Worm (Caenorhabditis elegans) whole organism, midembryonic: Measurements from ENCODE around the gene lab-2.

Source experiments
- cog-1 ChIP-seq: sonication (generic microtip); optimal IDR thresholded peaks from 2 replicates; lab custom pipeline; 2016; ENCODE audit warnings: missing genetic modification characterization, missing compliant biosample characterization
- flt-1 ChIP-seq: fragments of 200-800 bp; sonication (Bioruptor generic); IDR thresholded peaks from 2 replicates; pipeline ENCODE4 v1.3.6; 2022; ENCODE audit warnings: missing genetic modification characterization, missing compliant biosample characterization
- klf-2 ChIP-seq: fragments of 200-800 bp; sonication (Bioruptor generic); conservative IDR thresholded peaks from 2 replicates; pipeline ENCODE4 v1.3.6; 2022; ENCODE audit warnings: missing genetic modification reagents, missing genetic modification characterization, missing compliant biosample characterization
- med-1 ChIP-seq: sonication (generic microtip); optimal IDR thresholded peaks from 2 replicates; lab custom pipeline; 2017; ENCODE audit warnings: missing genetic modification characterization, mild to moderate bottlenecking, missing compliant biosample characterization, antibody characterized with exemption, missing genetic modification reagents; ENCODE audit not compliant: insufficient read depth
- ref-1 ChIP-seq: fragments of 200-800 bp; sonication (Bioruptor generic); conservative IDR thresholded peaks from 2 replicates; pipeline ENCODE4 v1.3.6; 2022; ENCODE audit warnings: missing genetic modification reagents, missing genetic modification characterization, missing compliant biosample characterization
- ztf-23 ChIP-seq: fragments of 200-800 bp; sonication (Bioruptor generic); IDR thresholded peaks from 2 replicates; pipeline ENCODE4 v1.3.6; 2022; ENCODE audit warnings: missing genetic modification reagents, missing genetic modification characterization, missing compliant biosample characterization

DNA sequence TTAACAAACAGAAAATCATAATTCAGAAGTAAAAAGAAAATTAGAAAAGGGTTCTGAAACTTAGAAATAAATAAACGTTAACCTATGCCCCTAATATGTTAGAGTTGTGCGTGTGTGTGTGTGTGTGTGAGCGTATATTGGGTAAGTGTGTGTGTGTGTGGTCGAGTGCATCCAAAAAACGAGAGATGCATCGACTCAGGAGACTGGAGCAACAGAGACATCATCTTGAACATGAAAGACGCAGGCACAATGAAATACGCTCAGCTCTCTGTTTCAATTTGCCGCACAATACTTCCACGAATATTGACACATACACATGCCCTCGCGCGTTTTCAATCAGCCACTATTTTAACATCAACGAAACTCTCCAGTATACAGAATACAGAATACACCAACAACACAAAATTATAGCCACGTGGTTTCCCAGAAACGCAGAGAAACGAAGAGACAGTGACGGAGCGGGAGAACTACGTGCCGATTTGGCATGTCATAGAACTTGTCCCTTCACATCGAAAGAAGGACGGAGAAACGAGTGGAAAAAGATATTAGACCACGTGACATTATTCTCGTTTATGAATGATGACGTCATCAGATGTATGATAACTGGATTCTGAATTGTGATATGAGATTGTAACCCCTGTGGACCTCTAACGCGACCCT lies 46.9 kb upstream of the lab-2 start:
- TF ChIP-seq med-1 (GFP tag; lab: Kevin White, UChicago), result no peak
- TF ChIP-seq flt-1, result 0 out of 2 replicates have a peak, but pooled peaks have one; percentile 25
- no peak for TF ChIP-seq cog-1
- no peak for TF ChIP-seq ztf-23 (GFP tag; lab: Robert Waterston, UW)
- TF ChIP-seq klf-2 (GFP tag; lab: Robert Waterston, UW), result no peak
- TF ChIP-seq ref-1, result no peak
